Worm (Caenorhabditis elegans) whole organism, L1 larva: ENCODE results near the gene dod-19.
A peak's percentile ranks its signal among the peaks of the same experiment; 100 is the strongest.

Experiments used
- C04F5.9 ChIP-seq: sonication (generic microtip); optimal IDR thresholded peaks from 2 replicates; lab custom pipeline; 2016; ENCODE audit warnings: missing genetic modification characterization, missing compliant biosample characterization
- C16A3.4 ChIP-seq: fragments of 150-350 bp; optimal IDR thresholded peaks from 2 replicates; lab custom pipeline; 2014; ENCODE audit warnings: missing biosample characterization, missing genetic modification characterization
- aha-1 ChIP-seq: fragments of 150-350 bp; optimal IDR thresholded peaks from 2 replicates; lab custom pipeline; 2014; ENCODE audit warnings: missing biosample characterization, missing genetic modification characterization
- alr-1 ChIP-seq: fragments of 200-800 bp; sonication (Bioruptor generic); optimal IDR thresholded peaks from 2 replicates; lab custom pipeline; 2018; ENCODE audit warnings: borderline replicate concordance, mild to moderate bottlenecking, missing genetic modification characterization, missing compliant biosample characterization
- aly-2 ChIP-seq: fragments of 150-350 bp; optimal IDR thresholded peaks from 2 replicates; lab custom pipeline; 2014; ENCODE audit warnings: missing biosample characterization, missing genetic modification characterization
- ama-1 ChIP-seq: fragments of 150-350 bp; optimal IDR thresholded peaks from 2 replicates; lab custom pipeline; 2014
- blmp-1 ChIP-seq: fragments of 150-350 bp; optimal IDR thresholded peaks from 2 replicates; lab custom pipeline; 2014; ENCODE audit warnings: missing biosample characterization, missing genetic modification characterization
- ceh-63 ChIP-seq: fragments of 200-800 bp; sonication (Bioruptor generic); optimal IDR thresholded peaks from 2 replicates; lab custom pipeline; 2018; ENCODE audit warnings: mild to moderate bottlenecking, missing genetic modification characterization, missing compliant biosample characterization
- ceh-8 ChIP-seq: fragments of 200-800 bp; sonication (Bioruptor generic); optimal IDR thresholded peaks from 2 replicates; lab custom pipeline; 2018; ENCODE audit warnings: mild to moderate bottlenecking, missing genetic modification characterization, moderate library complexity, missing compliant biosample characterization
- ceh-90 ChIP-seq: sonication (generic microtip); optimal IDR thresholded peaks from 2 replicates; lab custom pipeline; 2016; ENCODE audit warnings: missing genetic modification characterization, missing compliant biosample characterization
- ces-1 ChIP-seq: fragments of 150-350 bp; optimal IDR thresholded peaks from 2 replicates; lab custom pipeline; 2014; ENCODE audit warnings: missing biosample characterization, missing genetic modification reagents, missing genetic modification characterization
- dpl-1 ChIP-seq, 3 experiments: fragments of 150-350 bp in 2 of 3; sonication (generic microtip) in 1 of 3; optimal IDR thresholded peaks; 2 replicates each; lab custom pipeline; 2014 to 2017; ENCODE audit warnings: missing biosample characterization in 3 of 3, missing genetic modification characterization in 3 of 3, missing genetic modification reagents in 3 of 3
- efl-1 ChIP-seq, 4 experiments: fragments of 150-350 bp; optimal IDR thresholded peaks in 3 of 4; peaks in 1 of 4; 1 replicate in 1 of 4; 2 replicates in 3 of 4; lab custom pipeline; 2014; ENCODE audit warnings: missing biosample characterization in 2 of 4, missing genetic modification characterization in 2 of 4, missing genetic modification reagents in 2 of 4
- egl-27 ChIP-seq, 2 experiments: fragments of 150-350 bp in 1 of 2; sonication (generic microtip); optimal IDR thresholded peaks; 3 replicates each; lab custom pipeline; 2017 to 2018; ENCODE audit warnings: missing biosample characterization in 2 of 2, missing genetic modification characterization in 2 of 2, missing genetic modification reagents in 2 of 2
- elt-2 ChIP-seq: sonication (generic microtip); optimal IDR thresholded peaks from 2 replicates; lab custom pipeline; 2016; ENCODE audit warnings: missing genetic modification characterization, mild to moderate bottlenecking, inconsistent platforms, missing compliant biosample characterization, missing genetic modification reagents
- elt-3 ChIP-seq, 6 experiments: fragments of 150-350 bp in 1 of 6; sonication (generic microtip); optimal IDR thresholded peaks; 2 replicates each; lab custom pipeline; 2017 to 2018; ENCODE audit warnings: missing biosample characterization in 6 of 6, missing genetic modification characterization in 6 of 6, inconsistent platforms in 1 of 6
- ets-5 ChIP-seq: fragments of 200-800 bp; sonication (Bioruptor generic); IDR thresholded peaks from 2 replicates; pipeline ENCODE4 v1.3.6; 2022; ENCODE audit warnings: missing genetic modification characterization, missing compliant biosample characterization
- fkh-10 ChIP-seq: sonication (generic microtip); optimal IDR thresholded peaks from 2 replicates; lab custom pipeline; 2017; ENCODE audit warnings: missing biosample characterization, missing genetic modification reagents, missing genetic modification characterization
- fkh-4 ChIP-seq: sonication (generic microtip); optimal IDR thresholded peaks from 2 replicates; lab custom pipeline; 2016; ENCODE audit warnings: missing compliant biosample characterization, missing genetic modification characterization, borderline replicate concordance
- fkh-8 ChIP-seq: sonication (generic microtip); optimal IDR thresholded peaks from 2 replicates; lab custom pipeline; 2016; ENCODE audit warnings: mild to moderate bottlenecking, missing genetic modification characterization, missing compliant biosample characterization
- grh-1 ChIP-seq: fragments of 200-800 bp; sonication (Bioruptor generic); IDR thresholded peaks from 2 replicates; pipeline ENCODE4 v1.3.6; 2022; ENCODE audit warnings: missing genetic modification reagents, missing genetic modification characterization, missing compliant biosample characterization
- hlh-17 ChIP-seq: fragments of 200-800 bp; sonication (Bioruptor generic); optimal IDR thresholded peaks from 2 replicates; lab custom pipeline; 2018; ENCODE audit warnings: missing genetic modification characterization, mild to moderate bottlenecking, missing compliant biosample characterization, moderate library complexity, borderline replicate concordance
- hpl-2 ChIP-seq: fragments of 150-350 bp; optimal IDR thresholded peaks from 2 replicates; lab custom pipeline; 2014; ENCODE audit warnings: missing biosample characterization, missing genetic modification reagents, missing genetic modification characterization
- irx-1 ChIP-seq: sonication (generic microtip); optimal IDR thresholded peaks from 2 replicates; lab custom pipeline; 2016; ENCODE audit warnings: missing genetic modification characterization, missing compliant biosample characterization
- isw-1 ChIP-seq: fragments of 200-800 bp; sonication (Bioruptor generic); IDR thresholded peaks from 2 replicates; pipeline ENCODE4 v1.3.6; 2022; ENCODE audit warnings: missing genetic modification characterization, missing compliant biosample characterization
- lin-15B ChIP-seq: fragments of 150-350 bp; sonication (generic microtip); optimal IDR thresholded peaks from 3 replicates; lab custom pipeline; 2014; ENCODE audit warnings: missing biosample characterization, missing genetic modification characterization
- lir-3 ChIP-seq: sonication (generic microtip); optimal IDR thresholded peaks from 2 replicates; lab custom pipeline; 2016; ENCODE audit warnings: mild to moderate bottlenecking, missing genetic modification characterization, moderate library complexity, missing compliant biosample characterization; ENCODE audit not compliant: poor library complexity
- lsy-2 ChIP-seq, 2 experiments: fragments of 150-350 bp; optimal IDR thresholded peaks; 2 replicates each; lab custom pipeline; 2014; ENCODE audit warnings: missing biosample characterization in 2 of 2, missing genetic modification characterization in 2 of 2
- mdl-1 ChIP-seq, 2 experiments: fragments of 150-350 bp; optimal IDR thresholded peaks; 2 replicates each; lab custom pipeline; 2014 to 2017; ENCODE audit warnings: missing biosample characterization in 2 of 2, missing genetic modification characterization in 2 of 2, inconsistent platforms in 1 of 2
- mef-2 ChIP-seq: fragments of 150-350 bp; optimal IDR thresholded peaks from 2 replicates; lab custom pipeline; 2014; ENCODE audit warnings: missing biosample characterization, missing genetic modification characterization
- nhr-11 ChIP-seq: fragments of 150-350 bp; optimal IDR thresholded peaks from 2 replicates; lab custom pipeline; 2014; ENCODE audit warnings: missing biosample characterization, missing genetic modification characterization
- nhr-12 ChIP-seq: sonication (generic microtip); optimal IDR thresholded peaks from 2 replicates; lab custom pipeline; 2017; ENCODE audit warnings: missing biosample characterization, missing genetic modification characterization
- nhr-19 ChIP-seq: fragments of 200-800 bp; sonication (Bioruptor generic); conservative IDR thresholded peaks from 2 replicates; pipeline ENCODE4 v1.3.6; 2022; ENCODE audit warnings: missing genetic modification characterization, missing compliant biosample characterization
- nhr-20 ChIP-seq: sonication (generic microtip); optimal IDR thresholded peaks from 2 replicates; lab custom pipeline; 2016; ENCODE audit warnings: mild to moderate bottlenecking, missing genetic modification characterization, missing compliant biosample characterization
- nhr-237 ChIP-seq: fragments of 150-350 bp; optimal IDR thresholded peaks from 2 replicates; lab custom pipeline; 2014; ENCODE audit warnings: missing biosample characterization, missing genetic modification characterization
- nhr-28 ChIP-seq: fragments of 150-350 bp; optimal IDR thresholded peaks from 2 replicates; lab custom pipeline; 2014; ENCODE audit warnings: missing biosample characterization, missing genetic modification characterization
- nhr-47 ChIP-seq: sonication (generic microtip); optimal IDR thresholded peaks from 2 replicates; lab custom pipeline; 2016; ENCODE audit warnings: mild to moderate bottlenecking, missing genetic modification characterization, moderate library complexity, missing compliant biosample characterization
- nhr-84 ChIP-seq: sonication (generic microtip); optimal IDR thresholded peaks from 2 replicates; lab custom pipeline; 2017; ENCODE audit warnings: missing biosample characterization, missing genetic modification characterization
- nhr-85 ChIP-seq: sonication (generic microtip); peaks from one replicate; lab custom pipeline; 2016; ENCODE audit warnings: missing genetic modification characterization, inconsistent platforms, missing compliant biosample characterization
- pag-3 ChIP-seq: sonication (generic microtip); optimal IDR thresholded peaks from 2 replicates; lab custom pipeline; 2017; ENCODE audit warnings: missing genetic modification characterization, mild to moderate bottlenecking, missing compliant biosample characterization, antibody characterized with exemption, borderline replicate concordance; ENCODE audit not compliant: insufficient read depth
- pax-3 ChIP-seq: fragments of 200-800 bp; sonication (Bioruptor generic); optimal IDR thresholded peaks from 2 replicates; lab custom pipeline; 2018; ENCODE audit warnings: mild to moderate bottlenecking, missing genetic modification characterization, moderate library complexity, missing compliant biosample characterization
- skn-1 ChIP-seq: fragments of 150-350 bp; optimal IDR thresholded peaks from 2 replicates; lab custom pipeline; 2014; ENCODE audit warnings: missing biosample characterization, missing genetic modification characterization
- snpc-4 ChIP-seq: fragments of 150-350 bp; optimal IDR thresholded peaks from 2 replicates; lab custom pipeline; 2014; ENCODE audit warnings: missing biosample characterization, missing genetic modification characterization
- sptf-1 ChIP-seq: fragments of 150-350 bp; optimal IDR thresholded peaks from 2 replicates; lab custom pipeline; 2014; ENCODE audit warnings: missing biosample characterization, missing genetic modification characterization
- sup-37 ChIP-seq: fragments of 200-800 bp; sonication (Bioruptor generic); optimal IDR thresholded peaks from 2 replicates; lab custom pipeline; 2018; ENCODE audit warnings: mild to moderate bottlenecking, missing genetic modification characterization, missing compliant biosample characterization
- tlp-1 ChIP-seq: fragments of 150-350 bp; optimal IDR thresholded peaks from 2 replicates; lab custom pipeline; 2014; ENCODE audit warnings: missing biosample characterization, missing genetic modification characterization
- unc-130 ChIP-seq: fragments of 150-350 bp; optimal IDR thresholded peaks from 2 replicates; lab custom pipeline; 2017; ENCODE audit warnings: missing biosample characterization, missing genetic modification characterization, inconsistent platforms
- unc-30 ChIP-seq: sonication (generic microtip); optimal IDR thresholded peaks from 2 replicates; lab custom pipeline; 2017; ENCODE audit warnings: missing biosample characterization, missing genetic modification characterization
- unc-62 ChIP-seq: fragments of 150-350 bp; optimal IDR thresholded peaks from 2 replicates; lab custom pipeline; 2014; ENCODE audit warnings: missing biosample characterization, missing genetic modification reagents, missing genetic modification characterization
- unc-98 ChIP-seq: fragments of 200-800 bp; sonication (Bioruptor generic); IDR thresholded peaks from 2 replicates; pipeline ENCODE4 v1.3.6; 2022; ENCODE audit warnings: missing genetic modification characterization, missing compliant biosample characterization
- xbp-1 ChIP-seq: sonication (generic microtip); optimal IDR thresholded peaks from 2 replicates; lab custom pipeline; 2016; ENCODE audit warnings: missing genetic modification characterization, missing compliant biosample characterization
- zag-1 ChIP-seq: fragments of 150-350 bp; optimal IDR thresholded peaks from 2 replicates; lab custom pipeline; 2014; ENCODE audit warnings: missing biosample characterization, missing genetic modification characterization

The dod-19 gene

ce11 chrV:381227-381950, 33.2 kb downstream of the dod-19 start, which contains the start of gene ZK6.8 (continued):
- no peak for TF ChIP-seq ceh-8 (GFP tag; lab: Kevin White, UChicago)
- TF ChIP-seq lsy-2 (tag; optimal IDR thresholded peaks at IDR 0.05; lab: Kevin White, UChicago): peak in 1 of 2 experiments; percentile 65
- no peak for TF ChIP-seq alr-1
- TF ChIP-seq nhr-12 (tag; lab: Kevin White, UChicago): no peak
- TF ChIP-seq pag-3 (tag; lab: Kevin White, UChicago): no peak
- no peak for TF ChIP-seq sup-37 (GFP tag; lab: Kevin White, UChicago)
- TF ChIP-seq unc-62 (GFP tag; lab: Kevin White, UChicago): no peak
- TF ChIP-seq nhr-11 (tag; lab: Kevin White, UChicago): no peak
- TF ChIP-seq elt-2 (tag; lab: Kevin White, UChicago): no peak
- peak; percentile 90 for TF ChIP-seq nhr-20
- TF ChIP-seq unc-98 (GFP tag; lab: Robert Waterston, UW): no peak
- TF ChIP-seq ceh-63: no peak
- no peak for TF ChIP-seq nhr-84 (tag; lab: Kevin White, UChicago)
- TF ChIP-seq sptf-1 (tag; lab: Kevin White, UChicago): no peak
- TF ChIP-seq ets-5 (GFP tag; lab: Robert Waterston, UW): no peak
- peak in 1 of 2 experiments; percentile 77 for TF ChIP-seq mdl-1 (tag; optimal IDR thresholded peaks at IDR 0.05; lab: Kevin White, UChicago)
- TF ChIP-seq hpl-2 (GFP tag; lab: Kevin White, UChicago): no peak
- TF ChIP-seq elt-3 (tag; optimal IDR thresholded peaks at IDR 0.05; lab: Kevin White, UChicago): peak; percentile 78 to 99 (median 84)
- peak; percentile 11 for TF ChIP-seq C16A3.4
- no peak for TF ChIP-seq ceh-90
- no peak for TF ChIP-seq egl-27 (tag; optimal IDR thresholded peaks at IDR 0.05; lab: Kevin White, UChicago)
- TF ChIP-seq lir-3: no peak
- TF ChIP-seq ama-1 (lab: Kevin White, UChicago): no peak
- no peak for TF ChIP-seq unc-30 (tag; lab: Kevin White, UChicago)
- peak in 1 of 3 experiments; percentile 23 for TF ChIP-seq dpl-1 (GFP tag; optimal IDR thresholded peaks at IDR 0.05; lab: Kevin White, UChicago)
- peak; percentile 51 for TF ChIP-seq nhr-47 (tag; lab: Kevin White, UChicago)
- TF ChIP-seq xbp-1 (tag; lab: Kevin White, UChicago): no peak
- TF ChIP-seq nhr-19 (GFP tag; lab: Robert Waterston, UW): peak; percentile 79
- peak; percentile 72 for TF ChIP-seq unc-130 (tag; lab: Kevin White, UChicago)
- TF ChIP-seq aha-1 (tag; lab: Kevin White, UChicago): no peak
- TF ChIP-seq efl-1 (optimal IDR thresholded peaks at IDR 0.05; lab: Kevin White, UChicago): no peak
- peak in 1 of 2 experiments; percentile 86 for TF ChIP-seq efl-1 (GFP tag; optimal IDR thresholded peaks at IDR 0.05 in 1 of 2; lab: Kevin White, UChicago)
- TF ChIP-seq grh-1 (GFP tag; lab: Robert Waterston, UW): peak; percentile 93
- no peak for TF ChIP-seq fkh-4
- no peak for TF ChIP-seq aly-2 (tag; lab: Kevin White, UChicago)
- TF ChIP-seq nhr-28 (tag; lab: Kevin White, UChicago): no peak
- no peak for TF ChIP-seq fkh-8 (tag; lab: Kevin White, UChicago)
- TF ChIP-seq irx-1 (tag; lab: Kevin White, UChicago): no peak
- TF ChIP-seq snpc-4 (tag; lab: Kevin White, UChicago): no peak
- no peak for TF ChIP-seq fkh-10 (GFP tag; lab: Kevin White, UChicago)
- TF ChIP-seq pax-3 (tag; lab: Kevin White, UChicago): no peak
- no peak for TF ChIP-seq nhr-237 (tag; lab: Kevin White, UChicago)
- TF ChIP-seq mef-2 (tag; lab: Kevin White, UChicago): no peak
- no peak for TF ChIP-seq lin-15B (tag; lab: Kevin White, UChicago)
- TF ChIP-seq zag-1 (tag; lab: Kevin White, UChicago): no peak
- TF ChIP-seq skn-1 (tag; lab: Kevin White, UChicago): peak; percentile 20
- no peak for TF ChIP-seq isw-1 (GFP tag; lab: Robert Waterston, UW)
- no peak for TF ChIP-seq C04F5.9 (tag; lab: Kevin White, UChicago)
- TF ChIP-seq nhr-85: peak; percentile 99
- no peak for TF ChIP-seq hlh-17 (GFP tag; lab: Kevin White, UChicago)
- no peak for TF ChIP-seq tlp-1
- TF ChIP-seq blmp-1: peak; percentile 88
- TF ChIP-seq ces-1: no peak
